Worm (Caenorhabditis elegans) whole organism, L2 larva: ENCODE measurements around the gene M163.22.

Source experiments
- C34F6.9 ChIP-seq: fragments of 150-350 bp; optimal IDR thresholded peaks from 2 replicates; lab custom pipeline; 2014; ENCODE audit warnings: missing biosample characterization, missing genetic modification characterization
- F13H6.1 ChIP-seq: sonication (generic microtip); optimal IDR thresholded peaks from 2 replicates; lab custom pipeline; 2016; ENCODE audit warnings: missing genetic modification characterization, missing compliant biosample characterization
- Y55F3AM.14 ChIP-seq: fragments of 200-800 bp; sonication (Bioruptor generic); optimal IDR thresholded peaks from 2 replicates; lab custom pipeline; 2018; ENCODE audit warnings: mild to moderate bottlenecking, missing genetic modification characterization, missing compliant biosample characterization
- ZK546.5 ChIP-seq: sonication (generic microtip); optimal IDR thresholded peaks from 2 replicates; lab custom pipeline; 2017; ENCODE audit warnings: missing biosample characterization, missing genetic modification characterization
- alr-1 ChIP-seq: fragments of 150-350 bp; optimal IDR thresholded peaks from 2 replicates; lab custom pipeline; 2014; ENCODE audit warnings: missing biosample characterization, missing genetic modification characterization
- ama-1 ChIP-seq: fragments of 150-350 bp; optimal IDR thresholded peaks from 2 replicates; lab custom pipeline; 2018; ENCODE audit warnings: inconsistent platforms
- blmp-1 ChIP-seq: sonication (generic microtip); optimal IDR thresholded peaks from 2 replicates; lab custom pipeline; 2017; ENCODE audit warnings: missing genetic modification characterization, mild to moderate bottlenecking, missing compliant biosample characterization, antibody characterized with exemption, moderate library complexity; ENCODE audit not compliant: insufficient read depth
- ceh-16 ChIP-seq: fragments of 150-350 bp; optimal IDR thresholded peaks from 2 replicates; lab custom pipeline; 2014; ENCODE audit warnings: missing biosample characterization, missing genetic modification characterization
- crh-2 ChIP-seq: sonication (generic microtip); optimal IDR thresholded peaks from 2 replicates; lab custom pipeline; 2017; ENCODE audit warnings: missing biosample characterization, missing genetic modification characterization
- dmd-4 ChIP-seq: sonication (generic microtip); optimal IDR thresholded peaks from 2 replicates; lab custom pipeline; 2017; ENCODE audit warnings: missing biosample characterization, missing genetic modification characterization
- egl-27 ChIP-seq: sonication (generic microtip); optimal IDR thresholded peaks from 3 replicates; lab custom pipeline; 2017; ENCODE audit warnings: missing biosample characterization, missing genetic modification reagents, missing genetic modification characterization
- elt-1 ChIP-seq: fragments of 150-350 bp; optimal IDR thresholded peaks from 2 replicates; lab custom pipeline; 2014; ENCODE audit warnings: missing biosample characterization, missing genetic modification characterization
- elt-3 ChIP-seq: sonication (generic microtip); optimal IDR thresholded peaks from 2 replicates; lab custom pipeline; 2017; ENCODE audit warnings: missing biosample characterization, missing genetic modification characterization
- fos-1 ChIP-seq: fragments of 150-350 bp; optimal IDR thresholded peaks from 2 replicates; lab custom pipeline; 2014; ENCODE audit warnings: missing biosample characterization, missing genetic modification characterization
- gmeb-1 ChIP-seq: fragments of 150-350 bp; optimal IDR thresholded peaks from 2 replicates; lab custom pipeline; 2014; ENCODE audit warnings: missing biosample characterization, missing genetic modification characterization
- lin-13 ChIP-seq: fragments of 150-350 bp; optimal IDR thresholded peaks from 2 replicates; lab custom pipeline; 2014; ENCODE audit warnings: missing biosample characterization, missing genetic modification reagents, missing genetic modification characterization
- lin-39 ChIP-seq: fragments of 150-350 bp; optimal IDR thresholded peaks from 2 replicates; lab custom pipeline; 2014; ENCODE audit warnings: missing biosample characterization, missing genetic modification reagents, missing genetic modification characterization
- lsy-2 ChIP-seq, 2 experiments: fragments of 150-350 bp in 1 of 2; sonication (generic microtip) in 1 of 2; optimal IDR thresholded peaks; 2 replicates each; lab custom pipeline; 2014 to 2017; ENCODE audit warnings: missing biosample characterization in 2 of 2, missing genetic modification characterization in 2 of 2
- mab-5 ChIP-seq: fragments of 150-350 bp; optimal IDR thresholded peaks from 2 replicates; lab custom pipeline; 2014; ENCODE audit warnings: missing biosample characterization, missing genetic modification characterization
- mdl-1 ChIP-seq, 2 experiments: fragments of 150-350 bp in 1 of 2; sonication (generic microtip) in 1 of 2; optimal IDR thresholded peaks; 2 replicates each; lab custom pipeline; 2017; ENCODE audit warnings: missing biosample characterization in 2 of 2, missing genetic modification characterization in 2 of 2
- nhr-10 ChIP-seq: sonication (generic microtip); optimal IDR thresholded peaks from 2 replicates; lab custom pipeline; 2017; ENCODE audit warnings: missing biosample characterization, missing genetic modification characterization
- nhr-11 ChIP-seq: fragments of 150-350 bp; optimal IDR thresholded peaks from 2 replicates; lab custom pipeline; 2014; ENCODE audit warnings: missing biosample characterization, missing genetic modification characterization
- nhr-12 ChIP-seq: fragments of 150-350 bp; optimal IDR thresholded peaks from 2 replicates; lab custom pipeline; 2014; ENCODE audit warnings: missing biosample characterization, missing genetic modification characterization
- nhr-129 ChIP-seq: fragments of 150-350 bp; optimal IDR thresholded peaks from 2 replicates; lab custom pipeline; 2014; ENCODE audit warnings: missing biosample characterization, missing genetic modification characterization
- nhr-21 ChIP-seq: fragments of 150-350 bp; optimal IDR thresholded peaks from 2 replicates; lab custom pipeline; 2014; ENCODE audit warnings: missing biosample characterization, missing genetic modification characterization
- nhr-25 ChIP-seq: fragments of 150-350 bp; sonication (generic microtip); optimal IDR thresholded peaks from 3 replicates; lab custom pipeline; 2014; ENCODE audit warnings: missing biosample characterization, missing genetic modification characterization
- nhr-6 ChIP-seq: fragments of 150-350 bp; optimal IDR thresholded peaks from 2 replicates; lab custom pipeline; 2014; ENCODE audit warnings: missing biosample characterization, missing genetic modification characterization
- nhr-77 ChIP-seq: fragments of 150-350 bp; optimal IDR thresholded peaks from 2 replicates; lab custom pipeline; 2014; ENCODE audit warnings: missing biosample characterization, missing genetic modification characterization
- peb-1 ChIP-seq: fragments of 150-350 bp; optimal IDR thresholded peaks from 2 replicates; lab custom pipeline; 2014; ENCODE audit warnings: missing biosample characterization, missing genetic modification characterization
- sma-3 ChIP-seq: sonication (generic microtip); optimal IDR thresholded peaks from 2 replicates; lab custom pipeline; 2016; ENCODE audit warnings: missing genetic modification reagents, missing genetic modification characterization, missing compliant biosample characterization
- sma-9 ChIP-seq, 2 experiments: fragments of 150-350 bp in 1 of 2; sonication (generic microtip) in 1 of 2; optimal IDR thresholded peaks; 2 replicates each; lab custom pipeline; 2014 to 2016; ENCODE audit warnings: missing genetic modification characterization in 2 of 2, mild to moderate bottlenecking in 1 of 2, missing biosample characterization in 1 of 2, missing compliant biosample characterization in 1 of 2, missing genetic modification reagents in 1 of 2, moderate library complexity in 1 of 2
- snpc-4 ChIP-seq: fragments of 150-350 bp; optimal IDR thresholded peaks from 2 replicates; lab custom pipeline; 2014; ENCODE audit warnings: missing biosample characterization, missing genetic modification characterization
- unc-55 ChIP-seq: fragments of 150-350 bp; sonication (generic microtip); optimal IDR thresholded peaks from 3 replicates; lab custom pipeline; 2014; ENCODE audit warnings: missing biosample characterization, missing genetic modification reagents, missing genetic modification characterization
- unc-62 ChIP-seq: fragments of 150-350 bp; optimal IDR thresholded peaks from 2 replicates; lab custom pipeline; 2014; ENCODE audit warnings: missing biosample characterization, missing genetic modification reagents, missing genetic modification characterization
- zag-1 ChIP-seq: fragments of 150-350 bp; optimal IDR thresholded peaks from 2 replicates; lab custom pipeline; 2014; ENCODE audit warnings: missing biosample characterization, missing genetic modification characterization
- ztf-11 ChIP-seq: sonication (generic microtip); optimal IDR thresholded peaks from 2 replicates; lab custom pipeline; 2017; ENCODE audit warnings: missing biosample characterization, missing genetic modification characterization

Gene M163.22

DNA sequence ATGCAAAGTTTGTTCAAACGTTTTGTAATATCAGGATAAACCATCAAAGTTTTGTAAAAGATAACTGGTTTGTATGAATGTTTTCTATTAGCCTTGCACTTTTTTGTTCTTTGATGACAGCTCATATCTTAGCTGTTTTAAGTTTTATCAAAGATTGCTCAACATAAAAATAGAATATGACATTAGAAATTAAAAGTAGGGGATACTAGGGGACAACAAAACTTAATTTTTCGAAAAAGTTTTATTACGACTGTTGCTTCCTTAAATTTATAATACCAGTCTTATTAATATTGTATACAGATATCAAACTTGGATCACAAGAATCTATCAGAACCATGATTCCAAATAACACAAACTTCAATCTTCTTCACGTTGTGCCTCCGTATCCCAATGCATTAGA lies 30.1 kb downstream of the M163.22 start, which contains the start of gene ztf-14:
Gene ztf-14 (plus strand): TSS at position 301 of the 400 bp plus-strand sequence.
- no peak for TF ChIP-seq sma-3
- no peak for TF ChIP-seq peb-1
- TF ChIP-seq alr-1 (tag; lab: Kevin White, UChicago) = no peak
- TF ChIP-seq snpc-4 (tag; lab: Kevin White, UChicago) = no peak
- TF ChIP-seq nhr-129 (tag; lab: Kevin White, UChicago) = no peak
- TF ChIP-seq egl-27 (tag; lab: Kevin White, UChicago) = no peak
- TF ChIP-seq Y55F3AM.14 = no peak
- TF ChIP-seq elt-3 (tag; lab: Kevin White, UChicago) = no peak
- no peak for TF ChIP-seq nhr-6 (tag; lab: Kevin White, UChicago)
- no peak for TF ChIP-seq ZK546.5 (tag; lab: Kevin White, UChicago)
- no peak for TF ChIP-seq lin-39
- TF ChIP-seq nhr-25 (tag; lab: Kevin White, UChicago) = no peak

DNA sequence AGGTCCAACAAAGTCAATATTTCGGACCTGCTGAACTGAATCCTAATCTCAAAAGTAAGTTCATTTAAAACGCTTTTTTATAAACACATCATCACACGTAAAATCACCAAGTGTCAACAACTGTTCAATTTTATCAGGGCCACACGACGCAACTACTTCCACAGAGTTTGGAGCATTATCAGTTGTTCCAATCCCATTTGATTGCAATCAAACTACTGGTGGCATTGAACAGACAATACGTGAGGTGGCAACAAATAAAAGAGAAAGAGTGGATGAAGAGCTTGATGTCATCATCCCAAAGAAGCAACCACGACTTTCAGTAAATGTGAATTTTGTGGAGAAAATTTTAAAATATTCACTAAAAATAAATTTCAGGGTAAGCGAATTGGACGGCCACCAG lies 30.9 kb downstream of the M163.22 start:
- TF ChIP-seq lsy-2 (tag; optimal IDR thresholded peaks at IDR 0.05; lab: Kevin White, UChicago) (peak in 1 of 2 experiments; percentile 35), nhr-77 (tag; lab: Kevin White, UChicago) (no peak), nhr-129 (tag; lab: Kevin White, UChicago) (peak; percentile 20), nhr-10 (no peak), sma-9 (GFP tag; optimal IDR thresholded peaks at IDR 0.05; lab: Kevin White, UChicago) (peak; percentile 49), sma-9 (tag; optimal IDR thresholded peaks at IDR 0.05; lab: Kevin White, UChicago) (no peak), nhr-11 (no peak)
- TF ChIP-seq, all 48 proteins: peak for 3

DNA sequence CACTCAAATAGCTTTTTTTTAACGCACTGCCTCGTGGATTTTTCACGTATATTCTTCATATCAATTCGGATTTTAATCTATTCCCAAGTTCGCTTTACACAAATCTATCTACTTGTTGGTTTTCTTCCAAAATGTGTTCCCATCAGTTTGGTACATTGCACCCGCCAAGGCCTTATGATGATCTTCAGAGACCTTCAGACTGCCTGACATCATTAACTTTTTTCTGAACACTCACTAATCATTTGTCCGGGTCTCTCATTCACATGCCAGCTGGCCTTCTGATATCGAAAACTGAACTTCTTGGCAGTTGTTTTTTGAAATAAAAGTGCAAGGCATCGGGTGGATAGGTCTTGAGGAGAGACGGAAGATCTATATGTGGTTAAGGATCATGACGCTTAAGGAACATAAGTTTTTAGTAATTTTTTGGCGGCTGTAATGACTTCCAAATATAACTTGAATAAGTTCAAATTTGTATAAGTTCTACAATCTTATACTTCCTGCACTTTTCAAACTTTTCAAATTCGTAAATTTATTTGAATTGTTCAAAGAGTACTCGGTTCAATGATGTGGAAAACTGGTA lies 34.2 kb downstream of the M163.22 start:
- TF ChIP-seq unc-55 (GFP tag; lab: Kevin White, UChicago) (no peak), sma-9 (GFP tag; optimal IDR thresholded peaks at IDR 0.05; lab: Kevin White, UChicago) (peak; percentile 57), sma-9 (tag; optimal IDR thresholded peaks at IDR 0.05; lab: Kevin White, UChicago) (no peak), C34F6.9 (tag; lab: Kevin White, UChicago) (no peak)
- TF ChIP-seq, all 48 proteins: peak for 1

DNA sequence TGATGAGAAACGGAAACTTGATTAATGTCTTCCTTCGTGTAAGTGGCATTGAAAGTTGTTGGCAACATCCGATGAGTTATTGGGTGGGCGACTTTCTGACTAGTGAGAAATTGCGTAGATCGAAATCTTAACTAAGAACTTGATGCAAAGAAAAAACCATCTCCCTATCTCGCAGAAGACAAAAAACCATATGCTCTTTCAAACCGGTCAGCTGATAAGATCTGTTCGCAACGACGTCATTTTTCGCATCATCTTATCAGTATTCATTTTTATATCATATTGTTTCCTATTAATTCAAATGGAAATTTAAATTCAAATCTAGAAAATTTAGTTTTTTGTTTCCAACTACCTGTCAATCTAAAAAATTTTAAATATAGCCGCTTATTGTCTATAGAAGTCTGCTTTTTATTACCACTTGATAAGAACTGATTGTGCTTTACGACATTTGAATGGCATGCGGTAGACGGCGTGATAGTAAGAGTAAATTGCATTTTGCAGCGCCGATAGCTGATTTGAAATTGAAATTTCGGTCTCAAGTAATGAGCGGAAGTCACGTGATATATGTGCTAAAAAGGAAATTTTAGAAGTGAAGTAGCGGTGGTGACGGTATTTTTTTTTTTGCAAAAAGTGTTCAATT lies 34.8 kb downstream of the M163.22 start:
- TF ChIP-seq nhr-25 (tag; lab: Kevin White, UChicago) (peak; percentile 87), ceh-16 (peak; percentile 96), lin-39 (no peak), sma-3 (peak; percentile 20), nhr-129 (tag; lab: Kevin White, UChicago) (peak; percentile 32), fos-1 (tag; lab: Kevin White, UChicago) (peak; percentile 62), blmp-1 (peak; percentile 71), sma-9 (GFP tag; optimal IDR thresholded peaks at IDR 0.05; lab: Kevin White, UChicago) (peak; percentile 73), sma-9 (tag; optimal IDR thresholded peaks at IDR 0.05; lab: Kevin White, UChicago) (no peak), elt-1 (no peak), lsy-2 (tag; optimal IDR thresholded peaks at IDR 0.05; lab: Kevin White, UChicago) (no peak), gmeb-1 (peak; percentile 28)

DNA sequence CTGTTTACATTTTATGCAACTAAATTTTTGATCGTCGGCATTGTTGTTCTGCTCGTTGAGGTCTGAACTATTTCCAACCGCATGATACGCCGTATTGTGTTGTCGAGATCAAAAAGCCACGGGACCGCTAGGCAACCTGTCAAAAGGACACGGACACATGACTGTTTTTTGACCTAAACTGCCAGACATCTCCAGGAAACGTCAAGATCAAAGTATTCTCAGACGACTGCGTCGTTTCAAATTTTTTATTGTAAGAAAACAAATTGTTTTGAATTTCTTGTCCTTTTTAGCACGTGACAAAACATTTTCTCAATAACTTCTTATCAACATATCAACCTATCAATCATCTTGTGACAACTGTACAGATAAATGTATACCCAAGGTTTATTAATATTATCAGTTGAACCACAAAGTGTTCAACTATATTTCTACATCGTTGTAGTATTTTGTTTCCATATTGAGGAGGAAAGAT lies 36.5 kb downstream of the M163.22 start:
- TF ChIP-seq elt-1 (no peak), C34F6.9 (tag; lab: Kevin White, UChicago) (peak; percentile 37), nhr-25 (tag; lab: Kevin White, UChicago) (peak; percentile 84), lin-13 (GFP tag; lab: Kevin White, UChicago) (peak; percentile 56), crh-2 (tag; lab: Kevin White, UChicago) (peak; percentile 78), lsy-2 (tag; optimal IDR thresholded peaks at IDR 0.05; lab: Kevin White, UChicago) (peak in 1 of 2 experiments; percentile 52), sma-3 (peak; percentile 78), ama-1 (peak; percentile 20), nhr-12 (tag; lab: Kevin White, UChicago) (no peak), mab-5 (tag; lab: Kevin White, UChicago) (peak; percentile 46), dmd-4 (no peak), nhr-21 (tag; lab: Kevin White, UChicago) (peak; percentile 75), F13H6.1 (peak; percentile 48), mdl-1 (tag; optimal IDR thresholded peaks at IDR 0.05; lab: Kevin White, UChicago) (no peak), zag-1 (tag; lab: Kevin White, UChicago) (no peak), fos-1 (tag; lab: Kevin White, UChicago) (peak; percentile 58), gmeb-1 (peak; percentile 46), nhr-129 (tag; lab: Kevin White, UChicago) (peak; percentile 81), blmp-1 (peak; percentile 68), sma-9 (GFP tag; optimal IDR thresholded peaks at IDR 0.05; lab: Kevin White, UChicago) (peak; percentile 77), sma-9 (tag; optimal IDR thresholded peaks at IDR 0.05; lab: Kevin White, UChicago) (no peak), unc-62 (GFP tag; lab: Kevin White, UChicago) (no peak), nhr-6 (tag; lab: Kevin White, UChicago) (no peak), ztf-11 (tag; lab: Kevin White, UChicago) (no peak)
